Worm (Caenorhabditis elegans): ENCODE measurements around the gene K09F6.10.

The K09F6.10 gene

DNA sequence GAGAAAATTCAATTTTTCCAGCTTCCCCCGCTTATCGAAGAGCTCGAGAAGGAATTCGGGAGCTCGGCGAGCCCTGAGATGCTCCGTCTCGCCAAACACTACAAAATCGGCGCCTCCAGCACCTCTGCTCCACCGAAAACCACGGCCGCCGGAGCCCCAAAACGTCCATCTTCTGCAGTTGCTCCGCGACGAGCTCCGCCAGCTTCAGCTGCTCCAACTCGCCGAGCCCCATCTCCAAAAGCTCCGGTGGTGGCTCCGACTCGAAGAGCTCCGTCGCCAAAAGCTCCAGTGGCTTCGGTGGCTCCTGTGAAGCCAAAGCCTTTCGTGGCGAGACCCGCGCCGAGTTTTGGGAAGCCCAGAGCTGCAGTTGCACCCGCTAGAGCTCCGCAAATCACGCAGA, 37.1 kb downstream of the K09F6.10 start:
- TF ChIP-seq ceh-8 (GFP tag; optimal IDR thresholded peaks at IDR 0.05): peak; percentile 8
- TF ChIP-seq fkh-4 (tag; optimal IDR thresholded peaks at IDR 0.05; ENCODE audit: borderline replicate concordance): no peak

ce11 chrII:2243342-2243741, 45.3 kb downstream of the K09F6.10 start, which contains the start of gene F54A3.2:
Gene F54A3.2, plus strand, starts transcription at chrII:2243642.
- TF ChIP-seq dsc-1 (tag; optimal IDR thresholded peaks at IDR 0.05) (no peak), efl-1 (optimal IDR thresholded peaks at IDR 0.05) (no peak), efl-1 (GFP tag; optimal IDR thresholded peaks at IDR 0.05 in 1 of 2) (peak in 1 of 2 experiments; percentile 54), nhr-85 (tag) (peak; percentile 7)

Measured in whole organism, L1 larva.